Fruit fly (Drosophila melanogaster) whole organism, embryonic: ENCODE data around the gene CG31525.

ENCODE experiments used
- Asciz ChIP-seq: fragments of 200-800 bp; sonication (Bioruptor generic); optimal IDR thresholded peaks from 2 replicates; lab custom pipeline; 2017; ENCODE audit warnings: missing biosample characterization, mild to moderate bottlenecking, missing genetic modification characterization, missing genetic modification reagents
- CG10209 ChIP-seq: fragments of 200-800 bp; sonication (Bioruptor generic); optimal IDR thresholded peaks from 3 replicates; lab custom pipeline; 2017; ENCODE audit warnings: missing biosample characterization, mild to moderate bottlenecking, missing genetic modification characterization, missing genetic modification reagents
- CG11723 ChIP-seq: fragments of 200-800 bp; sonication (Bioruptor generic); optimal IDR thresholded peaks from 2 replicates; lab custom pipeline; 2017; ENCODE audit warnings: missing biosample characterization, mild to moderate bottlenecking, missing genetic modification characterization
- CG12071 ChIP-seq: fragments of 200-800 bp; sonication (Bioruptor generic); optimal IDR thresholded peaks from 3 replicates; lab custom pipeline; 2018; ENCODE audit warnings: missing biosample characterization, mild to moderate bottlenecking, missing genetic modification characterization
- CG12236 ChIP-seq: fragments of 200-800 bp; sonication (Bioruptor generic); optimal IDR thresholded peaks from 2 replicates; lab custom pipeline; 2016; ENCODE audit warnings: missing biosample characterization, missing genetic modification characterization
- CG12299 ChIP-seq: fragments of 200-800 bp; sonication (Bioruptor generic); optimal IDR thresholded peaks from 2 replicates; lab custom pipeline; 2018; ENCODE audit warnings: missing biosample characterization, mild to moderate bottlenecking, missing genetic modification characterization
- CG14965 ChIP-seq: fragments of 200-800 bp; sonication (Bioruptor generic); optimal IDR thresholded peaks from 2 replicates; lab custom pipeline; 2016; ENCODE audit warnings: missing biosample characterization, missing genetic modification characterization, borderline replicate concordance
- CG15269 ChIP-seq: fragments of 200-800 bp; sonication (Bioruptor generic); optimal IDR thresholded peaks from 2 replicates; lab custom pipeline; 2018; ENCODE audit warnings: missing biosample characterization, mild to moderate bottlenecking, missing genetic modification characterization, moderate library complexity
- CG17328 ChIP-seq: fragments of 200-800 bp; sonication (Bioruptor generic); IDR thresholded peaks from 2 replicates; pipeline ENCODE4 v1.3.6; 2022; ENCODE audit warnings: missing biosample characterization, missing genetic modification characterization
- CG17829 ChIP-seq: fragments of 200-800 bp; optimal IDR thresholded peaks from 2 replicates; lab custom pipeline; 2019; ENCODE audit warnings: missing biosample characterization, mild to moderate bottlenecking, missing genetic modification characterization, moderate library complexity
- CG18262 ChIP-seq: fragments of 200-800 bp; optimal IDR thresholded peaks from 3 replicates; lab custom pipeline; 2019; ENCODE audit warnings: missing biosample characterization, mild to moderate bottlenecking, missing genetic modification characterization, moderate library complexity
- CG18476 ChIP-seq: fragments of 200-800 bp; sonication (Bioruptor generic); optimal IDR thresholded peaks from 2 replicates; lab custom pipeline; 2016; ENCODE audit warnings: missing biosample characterization, mild to moderate bottlenecking, missing genetic modification characterization
- CG2875 ChIP-seq: fragments of 200-800 bp; sonication (Bioruptor generic); optimal IDR thresholded peaks from 2 replicates; lab custom pipeline; 2017; ENCODE audit warnings: missing biosample characterization, mild to moderate bottlenecking, missing genetic modification characterization, missing genetic modification reagents
- CG42726 ChIP-seq: fragments of 200-800 bp; sonication (Bioruptor generic); IDR thresholded peaks from 2 replicates; pipeline ENCODE4 v1.3.6; 2022; ENCODE audit warnings: missing biosample characterization, missing genetic modification characterization; ENCODE audit not compliant: partially characterized antibody
- CG4282 ChIP-seq: fragments of 200-800 bp; sonication (Bioruptor generic); optimal IDR thresholded peaks from 2 replicates; lab custom pipeline; 2016; ENCODE audit warnings: missing biosample characterization, missing genetic modification characterization
- CG5180 ChIP-seq: fragments of 200-800 bp; sonication (Bioruptor generic); optimal IDR thresholded peaks from 3 replicates; lab custom pipeline; 2017; ENCODE audit warnings: missing biosample characterization, missing genetic modification characterization, mild to moderate bottlenecking, moderate library complexity, missing genetic modification reagents
- CG6272 ChIP-seq: fragments of 200-800 bp; sonication (Bioruptor generic); IDR thresholded peaks from 2 replicates; pipeline ENCODE4 v1.3.6; 2022; ENCODE audit warnings: missing biosample characterization, missing genetic modification characterization
- CG6689 ChIP-seq: fragments of 200-800 bp; sonication (Bioruptor generic); IDR thresholded peaks from 2 replicates; pipeline ENCODE4 v1.3.6; 2022; ENCODE audit warnings: missing biosample characterization, missing genetic modification characterization
- CG6791 ChIP-seq: fragments of 200-800 bp; sonication (Bioruptor generic); IDR thresholded peaks from 3 replicates; pipeline ENCODE4 v1.3.6; 2022; ENCODE audit warnings: missing biosample characterization, missing genetic modification characterization; ENCODE audit not compliant: partially characterized antibody
- CG7786 ChIP-seq: fragments of 200-800 bp; sonication (Bioruptor generic); optimal IDR thresholded peaks from 2 replicates; lab custom pipeline; 2016; ENCODE audit warnings: missing biosample characterization, missing genetic modification characterization
- CG7839 ChIP-seq: fragments of 200-800 bp; sonication (Bioruptor generic); optimal IDR thresholded peaks from 3 replicates; lab custom pipeline; 2018; ENCODE audit warnings: missing biosample characterization, mild to moderate bottlenecking, missing genetic modification characterization, moderate library complexity
- CG8944 ChIP-seq: fragments of 200-800 bp; sonication (Bioruptor generic); optimal IDR thresholded peaks from 3 replicates; lab custom pipeline; 2016; ENCODE audit warnings: missing biosample characterization, missing genetic modification characterization
- CG9215 ChIP-seq: fragments of 200-800 bp; sonication (Bioruptor generic); IDR thresholded peaks from 2 replicates; pipeline ENCODE4 v1.3.6; 2022; ENCODE audit warnings: missing biosample characterization, missing genetic modification characterization
- CG9817 ChIP-seq: fragments of 200-800 bp; sonication (Bioruptor generic); optimal IDR thresholded peaks from 2 replicates; lab custom pipeline; 2018; ENCODE audit warnings: missing biosample characterization, mild to moderate bottlenecking, missing genetic modification characterization, moderate library complexity
- Fer1 ChIP-seq: fragments of 200-800 bp; sonication (Bioruptor generic); optimal IDR thresholded peaks from 2 replicates; lab custom pipeline; 2017; ENCODE audit warnings: missing biosample characterization, mild to moderate bottlenecking, missing genetic modification characterization
- Fer3 ChIP-seq: fragments of 200-800 bp; sonication (Bioruptor generic); optimal IDR thresholded peaks from 2 replicates; lab custom pipeline; 2018; ENCODE audit warnings: missing biosample characterization, mild to moderate bottlenecking, missing genetic modification characterization, moderate library complexity
- HHEX ChIP-seq: fragments of 200-800 bp; sonication (Bioruptor generic); optimal IDR thresholded peaks from 3 replicates; lab custom pipeline; 2017; ENCODE audit warnings: missing biosample characterization, mild to moderate bottlenecking, missing genetic modification characterization, missing genetic modification reagents
- HLH4C ChIP-seq: fragments of 200-800 bp; sonication (Bioruptor generic); IDR thresholded peaks from 3 replicates; pipeline ENCODE4 v1.3.6; 2022; ENCODE audit warnings: missing biosample characterization, missing genetic modification characterization; ENCODE audit not compliant: partially characterized antibody
- HmgZ ChIP-seq: fragments of 200-800 bp; sonication (Bioruptor generic); optimal IDR thresholded peaks from 2 replicates; lab custom pipeline; 2018; ENCODE audit warnings: missing biosample characterization, mild to moderate bottlenecking, missing genetic modification characterization
- Lhr ChIP-seq: fragments of 200-800 bp; sonication (Bioruptor generic); optimal IDR thresholded peaks from 3 replicates; lab custom pipeline; 2017; ENCODE audit warnings: mild to moderate bottlenecking, missing biosample characterization, missing genetic modification reagents, missing genetic modification characterization
- MESR4 ChIP-seq: fragments of 200-800 bp; sonication (Bioruptor generic); optimal IDR thresholded peaks from 2 replicates; lab custom pipeline; 2018; ENCODE audit warnings: missing biosample characterization, mild to moderate bottlenecking, missing genetic modification characterization, moderate library complexity
- Myb ChIP-seq: fragments of 200-800 bp; sonication (Bioruptor generic); optimal IDR thresholded peaks from 2 replicates; lab custom pipeline; 2016; ENCODE audit warnings: missing biosample characterization, missing genetic modification characterization
- Oli ChIP-seq: fragments of 200-800 bp; sonication (Bioruptor generic); optimal IDR thresholded peaks from 2 replicates; lab custom pipeline; 2018; ENCODE audit warnings: missing biosample characterization, mild to moderate bottlenecking, missing genetic modification characterization, moderate library complexity
- Opbp ChIP-seq: fragments of 200-800 bp; sonication (Bioruptor generic); IDR thresholded peaks from 3 replicates; pipeline ENCODE4 v1.3.6; 2022; ENCODE audit warnings: missing biosample characterization, missing genetic modification characterization; ENCODE audit not compliant: partially characterized antibody
- Side ChIP-seq: fragments of 200-800 bp; sonication (Bioruptor generic); optimal IDR thresholded peaks from 2 replicates; lab custom pipeline; 2016; ENCODE audit warnings: missing biosample characterization, missing genetic modification characterization
- Six4 ChIP-seq: fragments of 200-800 bp; sonication (Bioruptor generic); optimal IDR thresholded peaks from 2 replicates; lab custom pipeline; 2016; ENCODE audit warnings: missing biosample characterization, missing genetic modification characterization
- Ssrp ChIP-seq: fragments of 200-800 bp; sonication (Bioruptor generic); optimal IDR thresholded peaks from 2 replicates; lab custom pipeline; 2018; ENCODE audit warnings: missing biosample characterization, mild to moderate bottlenecking, missing genetic modification characterization, moderate library complexity
- ara ChIP-seq: fragments of 200-800 bp; sonication (Bioruptor generic); IDR thresholded peaks from 2 replicates; pipeline ENCODE4 v1.3.6; 2022; ENCODE audit warnings: missing biosample characterization, missing genetic modification characterization
- bab2 ChIP-seq: fragments of 200-800 bp; sonication (Bioruptor generic); optimal IDR thresholded peaks from 2 replicates; lab custom pipeline; 2016; ENCODE audit warnings: missing biosample characterization, missing genetic modification characterization
- bcd ChIP-seq: fragments of 200-800 bp; sonication (Bioruptor generic); optimal IDR thresholded peaks from 2 replicates; lab custom pipeline; 2017; ENCODE audit warnings: missing biosample characterization, mild to moderate bottlenecking, missing genetic modification characterization
- chm ChIP-seq: fragments of 200-800 bp; sonication (Bioruptor generic); IDR thresholded peaks from 2 replicates; pipeline ENCODE4 v1.3.6; 2022; ENCODE audit warnings: missing biosample characterization, missing genetic modification characterization
- emc ChIP-seq: fragments of 200-800 bp; sonication (Bioruptor generic); optimal IDR thresholded peaks from 2 replicates; lab custom pipeline; 2016; ENCODE audit warnings: missing biosample characterization, missing genetic modification characterization
- maf-S ChIP-seq: fragments of 200-800 bp; sonication (Bioruptor generic); optimal IDR thresholded peaks from 2 replicates; lab custom pipeline; 2016; ENCODE audit warnings: missing biosample characterization, missing genetic modification characterization
- mam ChIP-seq: fragments of 200-800 bp; sonication (Bioruptor generic); optimal IDR thresholded peaks from 3 replicates; lab custom pipeline; 2016; ENCODE audit warnings: missing biosample characterization, missing genetic modification characterization
- otp ChIP-seq: fragments of 200-800 bp; sonication (Bioruptor generic); IDR thresholded peaks from 3 replicates; pipeline ENCODE4, ENCODE4 v1.3.6; 2022; ENCODE audit warnings: missing biosample characterization, missing genetic modification characterization
- sc ChIP-seq, 3 experiments: fragments of >200 bp in 2 of 3; fragments of 200-800 bp in 1 of 3; sonication (Bioruptor generic) in 1 of 3; optimal IDR thresholded peaks; 2 replicates in 2 of 3; 3 replicates in 1 of 3; lab custom pipeline; 2017; ENCODE audit warnings: mild to moderate bottlenecking in 1 of 3, missing biosample characterization in 1 of 3, missing genetic modification characterization in 1 of 3, missing genetic modification reagents in 1 of 3
- sens ChIP-seq: fragments of 200-800 bp; sonication (Bioruptor generic); peaks from one replicate; lab custom pipeline; 2016; ENCODE audit warnings: missing biosample characterization, missing genetic modification characterization
- so ChIP-seq: fragments of 200-800 bp; sonication (Bioruptor generic); IDR thresholded peaks from 3 replicates; pipeline ENCODE4 v1.3.6; 2022; ENCODE audit warnings: missing biosample characterization, missing genetic modification characterization
- tap ChIP-seq: fragments of 200-800 bp; optimal IDR thresholded peaks from 3 replicates; lab custom pipeline; 2019; ENCODE audit warnings: missing biosample characterization, mild to moderate bottlenecking, missing genetic modification characterization, moderate library complexity

CG31525 gene

dm6 chr3R:4437113-4437512, 10.3 kb downstream of the CG31525 start, which contains the start of the genes Lipt2 and CG14650 (continued):
- TF ChIP-seq CG4282: peak; percentile 32
- peak; percentile 32 for TF ChIP-seq Ssrp (tag; lab: Kevin White, UChicago)
- TF ChIP-seq HmgZ: peak; percentile 86
- no peak for TF ChIP-seq CG12071 (GFP tag; lab: Kevin White, UChicago)
- TF ChIP-seq Six4: peak; percentile 35
- TF ChIP-seq Fer3 (tag; lab: Kevin White, UChicago): peak; percentile 15
- peak; percentile 48 for TF ChIP-seq Fer1 (GFP tag; lab: Kevin White, UChicago)
- TF ChIP-seq tap (tag; lab: Kevin White, UChicago): no peak
- TF ChIP-seq CG8944 (GFP tag; lab: Kevin White, UChicago): peak; percentile 74
- peak; percentile 84 for TF ChIP-seq MESR4 (GFP tag; lab: Kevin White, UChicago)
- TF ChIP-seq Myb (GFP tag; lab: Kevin White, UChicago): peak; percentile 92
- TF ChIP-seq CG6791: peak; percentile 49; the same call in 1 of the 3 replicates
- TF ChIP-seq CG17328: 0 out of 2 replicates have a peak, but pooled peaks have one; percentile 25
- peak; percentile 59; the same call in 2 of the 3 replicates for TF ChIP-seq Opbp (GFP tag; lab: Robert Waterston, UW)
- no peak for TF ChIP-seq CG14965 (GFP tag; lab: Kevin White, UChicago)
- TF ChIP-seq CG15269: no peak
- no peak for TF ChIP-seq sc (optimal IDR thresholded peaks at IDR 0.05; lab: Kevin White, UChicago)
- no peak for TF ChIP-seq sc (GFP tag; optimal IDR thresholded peaks at IDR 0.05; lab: Kevin White, UChicago)
- TF ChIP-seq CG9817 (tag; lab: Kevin White, UChicago): peak; percentile 62
- TF ChIP-seq CG17829 (tag; lab: Kevin White, UChicago): peak; percentile 66
- TF ChIP-seq ara: no peak
- peak; percentile 46 for TF ChIP-seq CG18262
- 0 out of 3 replicates have a peak, but pooled peaks have one; percentile 38 for TF ChIP-seq otp (GFP tag; lab: Robert Waterston, UW)
- peak; percentile 51 for TF ChIP-seq CG7786 (GFP tag; lab: Kevin White, UChicago)
- 0 out of 3 replicates have a peak, but pooled peaks have one; percentile 37 for TF ChIP-seq HLH4C (GFP tag; lab: Robert Waterston, UW)
- TF ChIP-seq mam (GFP tag; lab: Kevin White, UChicago): peak; percentile 79
- TF ChIP-seq CG11723 (GFP tag; lab: Kevin White, UChicago): peak; percentile 17
- TF ChIP-seq CG18476 (GFP tag; lab: Kevin White, UChicago): peak; percentile 19
- no peak for TF ChIP-seq Asciz (GFP tag; lab: Kevin White, UChicago)
- TF ChIP-seq Side (GFP tag; lab: Kevin White, UChicago): peak; percentile 59
- peak; percentile 12 for TF ChIP-seq maf-S (GFP tag; lab: Kevin White, UChicago)
- TF ChIP-seq CG10209 (GFP tag; lab: Kevin White, UChicago): peak; percentile 47
- TF ChIP-seq CG42726: 0 out of 2 replicates have a peak, but pooled peaks have one; percentile 18
- no peak for TF ChIP-seq CG2875 (GFP tag; lab: Kevin White, UChicago)
- TF ChIP-seq Oli (tag; lab: Kevin White, UChicago): no peak
- no peak for TF ChIP-seq CG5180
- TF ChIP-seq bab2 (GFP tag; lab: Kevin White, UChicago): peak; percentile 58
- TF ChIP-seq CG6689: peak; percentile 55
- peak; percentile 47 for TF ChIP-seq CG7839 (tag; lab: Kevin White, UChicago)
- peak; percentile 31 for TF ChIP-seq Lhr
- TF ChIP-seq sens (GFP tag; lab: Kevin White, UChicago): peak; percentile 93
- peak; percentile 23 for TF ChIP-seq CG12236 (GFP tag; lab: Kevin White, UChicago)
- peak; percentile 62 for TF ChIP-seq CG12299 (tag; lab: Kevin White, UChicago)
- no peak for TF ChIP-seq so (GFP tag; lab: Robert Waterston, UW)
- peak; percentile 40; the same call in 1 of the 2 replicates for TF ChIP-seq CG6272 (GFP tag; lab: Robert Waterston, UW)
- peak; percentile 43 for TF ChIP-seq HHEX (GFP tag; lab: Kevin White, UChicago)
- peak; percentile 34 for TF ChIP-seq emc (GFP tag; lab: Kevin White, UChicago)
- TF ChIP-seq bcd (GFP tag; lab: Kevin White, UChicago): peak; percentile 33
- peak; percentile 30; the same call in 1 of the 2 replicates for TF ChIP-seq CG9215 (GFP tag; lab: Robert Waterston, UW)
- no peak for TF ChIP-seq chm (GFP tag; lab: Robert Waterston, UW)
